Worm (Caenorhabditis elegans) whole organism, young adult: ENCODE data around the gene F28H7.7.

Source experiments
- F39B2.1 ChIP-seq: fragments of 200-800 bp; sonication (Bioruptor generic); IDR thresholded peaks from 2 replicates; pipeline ENCODE4 v1.3.6; 2022; ENCODE audit warnings: missing genetic modification reagents, missing genetic modification characterization, missing compliant biosample characterization
- F57C9.4 ChIP-seq: sonication (generic microtip); optimal IDR thresholded peaks from 2 replicates; lab custom pipeline; 2017; ENCODE audit warnings: mild to moderate bottlenecking, missing genetic modification characterization, missing compliant biosample characterization
- K11D2.4 ChIP-seq: fragments of 200-800 bp; sonication (Bioruptor generic); IDR thresholded peaks from 2 replicates; pipeline ENCODE4 v1.3.6; 2022; ENCODE audit warnings: missing genetic modification reagents, missing genetic modification characterization, missing compliant biosample characterization
- Y53F4B.3 ChIP-seq: fragments of 200-800 bp; sonication (Bioruptor generic); IDR thresholded peaks from 2 replicates; pipeline ENCODE4 v1.3.6; 2022; ENCODE audit warnings: missing genetic modification reagents, missing genetic modification characterization, missing compliant biosample characterization
- Y53G8AR.9 ChIP-seq: fragments of 200-800 bp; sonication (Bioruptor generic); conservative IDR thresholded peaks from 2 replicates; pipeline ENCODE4 v1.3.6; 2022; ENCODE audit warnings: missing genetic modification reagents, missing genetic modification characterization, missing compliant biosample characterization
- Y79H2A.3 ChIP-seq: fragments of 200-800 bp; sonication (Bioruptor generic); conservative IDR thresholded peaks from 2 replicates; pipeline ENCODE4 v1.3.6; 2022; ENCODE audit warnings: missing genetic modification reagents, missing genetic modification characterization, missing compliant biosample characterization
- ZK185.1 ChIP-seq: sonication (generic microtip); optimal IDR thresholded peaks from 2 replicates; lab custom pipeline; 2016; ENCODE audit warnings: mild to moderate bottlenecking, missing genetic modification characterization, missing compliant biosample characterization; ENCODE audit not compliant: poor library complexity, severe bottlenecking
- cebp-1 ChIP-seq, 2 experiments: fragments of 200-800 bp in 1 of 2; sonication (Bioruptor generic) in 1 of 2; sonication (generic microtip) in 1 of 2; IDR thresholded peaks in 1 of 2; optimal IDR thresholded peaks in 1 of 2; 2 replicates each; pipeline versions ENCODE4 v1.3.6 to Lab custom; 2017 to 2022; ENCODE audit warnings: missing compliant biosample characterization in 2 of 2, missing genetic modification characterization in 2 of 2, mild to moderate bottlenecking in 1 of 2, missing genetic modification reagents in 1 of 2, moderate library complexity in 1 of 2
- ceh-100 ChIP-seq: fragments of 200-800 bp; sonication (Bioruptor generic); IDR thresholded peaks from 2 replicates; pipeline ENCODE4 v1.3.6; 2022; ENCODE audit warnings: missing genetic modification reagents, missing genetic modification characterization, missing compliant biosample characterization
- dox-1 ChIP-seq: fragments of 200-800 bp; sonication (Bioruptor generic); IDR thresholded peaks from 2 replicates; pipeline ENCODE4 v1.3.6; 2022; ENCODE audit warnings: missing genetic modification reagents, missing genetic modification characterization, missing compliant biosample characterization
- egrh-3 ChIP-seq: fragments of 200-800 bp; sonication (Bioruptor generic); IDR thresholded peaks from 2 replicates; pipeline ENCODE4 v1.3.6; 2022; ENCODE audit warnings: missing genetic modification reagents, missing genetic modification characterization, missing compliant biosample characterization
- ekl-4 ChIP-seq: fragments of 200-800 bp; sonication (Bioruptor generic); IDR thresholded peaks from 2 replicates; pipeline ENCODE4 v1.3.6; 2022; ENCODE audit warnings: missing genetic modification reagents, missing genetic modification characterization, missing compliant biosample characterization
- fkh-3 ChIP-seq: sonication (generic microtip); optimal IDR thresholded peaks from 2 replicates; lab custom pipeline; 2016; ENCODE audit warnings: mild to moderate bottlenecking, missing genetic modification characterization, missing compliant biosample characterization
- hlh-26 ChIP-seq: fragments of 200-800 bp; sonication (Bioruptor generic); conservative IDR thresholded peaks from 2 replicates; pipeline ENCODE4 v1.3.6; 2022; ENCODE audit warnings: missing genetic modification reagents, missing genetic modification characterization, missing compliant biosample characterization
- hmg-20 ChIP-seq: fragments of 200-800 bp; sonication (Bioruptor generic); IDR thresholded peaks from 2 replicates; pipeline ENCODE4 v1.3.6; 2022; ENCODE audit warnings: missing genetic modification reagents, missing genetic modification characterization, missing compliant biosample characterization
- let-607 ChIP-seq, 2 experiments: fragments of 200-800 bp in 1 of 2; sonication (Bioruptor generic) in 1 of 2; sonication (generic microtip) in 1 of 2; optimal IDR thresholded peaks; 2 replicates each; lab custom pipeline; 2016 to 2018; ENCODE audit warnings: mild to moderate bottlenecking in 2 of 2, missing compliant biosample characterization in 2 of 2, missing genetic modification characterization in 2 of 2, moderate library complexity in 2 of 2, missing genotype in 1 of 2
- lin-26 ChIP-seq: fragments of 200-800 bp; sonication (Bioruptor generic); IDR thresholded peaks from 2 replicates; pipeline ENCODE4 v1.3.6; 2022; ENCODE audit warnings: missing genetic modification reagents, missing genetic modification characterization, missing compliant biosample characterization
- lin-40 ChIP-seq: sonication (generic microtip); optimal IDR thresholded peaks from 2 replicates; lab custom pipeline; 2016; ENCODE audit warnings: missing genetic modification characterization, mild to moderate bottlenecking, missing compliant biosample characterization, missing genotype, missing genetic modification reagents
- nhr-27 ChIP-seq: fragments of 200-800 bp; sonication (Bioruptor generic); optimal IDR thresholded peaks from 2 replicates; lab custom pipeline; 2018; ENCODE audit warnings: mild to moderate bottlenecking, missing genetic modification characterization, moderate library complexity, missing compliant biosample characterization
- nhr-80 ChIP-seq: sonication (generic microtip); optimal IDR thresholded peaks from 2 replicates; lab custom pipeline; 2016; ENCODE audit warnings: missing genetic modification characterization, missing compliant biosample characterization
- rec-8 ChIP-seq, 2 experiments: sonication (generic microtip); optimal IDR thresholded peaks; 2 replicates each; lab custom pipeline; 2016; ENCODE audit warnings: mild to moderate bottlenecking in 2 of 2, missing genetic modification characterization in 2 of 2, missing genetic modification reagents in 2 of 2, missing genotype in 2 of 2, missing biosample characterization in 1 of 2, missing compliant biosample characterization in 1 of 2, moderate library complexity in 1 of 2
- rpc-1 ChIP-seq, 2 experiments: fragments of 150-350 bp in 1 of 2; sonication (generic microtip) in 1 of 2; optimal IDR thresholded peaks; 2 replicates each; lab custom pipeline; 2014 to 2018; ENCODE audit warnings: missing biosample characterization in 1 of 2, missing genetic modification characterization in 1 of 2, missing genetic modification reagents in 1 of 2, missing genotype in 1 of 2
- snpc-1.1 ChIP-seq: sonication (generic microtip); optimal IDR thresholded peaks from 2 replicates; lab custom pipeline; 2017; ENCODE audit warnings: missing genetic modification characterization, mild to moderate bottlenecking, missing compliant biosample characterization, antibody characterized with exemption, moderate library complexity, missing genotype, missing genetic modification reagents; ENCODE audit not compliant: insufficient read depth
- snpc-1.3 ChIP-seq: sonication (generic microtip); optimal IDR thresholded peaks from 2 replicates; lab custom pipeline; 2017; ENCODE audit warnings: missing genetic modification characterization, mild to moderate bottlenecking, missing compliant biosample characterization, antibody characterized with exemption, moderate library complexity, missing genotype, missing genetic modification reagents; ENCODE audit not compliant: insufficient read depth
- snpc-3.4 ChIP-seq: sonication (generic microtip); optimal IDR thresholded peaks from 2 replicates; lab custom pipeline; 2017; ENCODE audit warnings: missing genetic modification characterization, mild to moderate bottlenecking, missing compliant biosample characterization, antibody characterized with exemption, moderate library complexity, missing genotype, missing genetic modification reagents
- somi-1 ChIP-seq: fragments of 200-800 bp; sonication (Bioruptor generic); optimal IDR thresholded peaks from 2 replicates; lab custom pipeline; 2018; ENCODE audit warnings: mild to moderate bottlenecking, missing genetic modification characterization, missing compliant biosample characterization
- tlf-1 ChIP-seq: fragments of 200-800 bp; sonication (Bioruptor generic); optimal IDR thresholded peaks from 2 replicates; lab custom pipeline; 2018; ENCODE audit warnings: mild to moderate bottlenecking, missing genetic modification characterization, missing compliant biosample characterization
- ztf-18 ChIP-seq: sonication (generic microtip); optimal IDR thresholded peaks from 2 replicates; lab custom pipeline; 2016; ENCODE audit warnings: missing genotype, mild to moderate bottlenecking, missing genetic modification characterization, missing compliant biosample characterization
- ztf-22 ChIP-seq: fragments of 200-800 bp; sonication (Bioruptor generic); optimal IDR thresholded peaks from 2 replicates; lab custom pipeline; 2018; ENCODE audit warnings: mild to moderate bottlenecking, missing genetic modification characterization, moderate library complexity, missing compliant biosample characterization

The F28H7.7 gene

DNA sequence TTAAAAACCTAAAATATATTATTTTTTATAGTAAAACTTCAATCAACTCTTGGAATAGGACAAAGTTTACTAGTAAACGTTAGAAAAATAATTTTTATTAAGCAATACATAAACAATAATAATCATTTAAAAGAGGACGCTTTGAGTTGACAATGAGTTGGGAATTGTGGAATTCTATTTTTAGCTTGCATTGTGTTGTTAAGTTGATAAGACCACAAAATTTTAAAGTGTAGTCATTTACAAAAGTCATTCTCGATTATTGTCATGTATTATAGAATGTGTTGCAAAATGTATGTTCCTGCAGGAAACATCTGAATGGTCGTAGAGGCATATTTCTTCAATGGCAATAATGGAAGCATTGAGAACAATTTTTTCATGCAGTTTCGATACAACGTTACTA is 42.9 kb downstream of the F28H7.7 start:
- TF ChIP-seq nhr-80 (tag; lab: Kevin White, UChicago) (peak; percentile 1), hlh-26 (GFP tag; lab: Robert Waterston, UW) (no peak), ceh-100 (GFP tag; lab: Robert Waterston, UW) (no peak)
- TF ChIP-seq, all 124 proteins: peak for 1

DNA sequence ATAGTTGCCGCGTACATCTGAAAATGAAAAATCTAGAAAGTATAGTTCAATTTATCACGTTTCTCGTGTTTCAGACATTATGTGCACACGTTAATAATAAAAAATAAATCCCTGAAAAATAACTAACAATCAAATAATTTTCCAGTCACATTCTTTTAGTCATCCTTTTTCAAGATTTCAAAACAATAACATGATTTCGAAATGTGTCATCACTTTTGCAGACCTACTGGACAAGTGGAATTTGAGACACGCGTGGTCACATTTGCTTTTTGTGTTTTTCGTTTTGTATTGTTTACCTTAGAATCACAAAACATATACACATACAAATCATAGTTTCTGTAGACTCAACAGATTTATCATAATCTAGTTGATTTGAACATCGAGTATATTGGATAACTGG is 44.6 kb downstream of the F28H7.7 start:
- TF ChIP-seq ekl-4 (GFP tag; lab: Robert Waterston, UW) (no peak), hmg-20 (GFP tag; lab: Robert Waterston, UW) (no peak), cebp-1 (GFP tag; IDR thresholded peaks at IDR 0.05; lab: Robert Waterston, UW) (no peak), cebp-1 (tag; optimal IDR thresholded peaks at IDR 0.05; lab: Kevin White, UChicago) (peak; percentile 78), let-607 (tag; optimal IDR thresholded peaks at IDR 0.05; lab: Kevin White, UChicago) (no peak), rpc-1 (optimal IDR thresholded peaks at IDR 0.05; lab: Kevin White, UChicago) (no peak), rpc-1 (tag; optimal IDR thresholded peaks at IDR 0.05; lab: Kevin White, UChicago) (no peak), Y53F4B.3 (GFP tag; lab: Robert Waterston, UW) (no peak), nhr-27 (no peak)

DNA sequence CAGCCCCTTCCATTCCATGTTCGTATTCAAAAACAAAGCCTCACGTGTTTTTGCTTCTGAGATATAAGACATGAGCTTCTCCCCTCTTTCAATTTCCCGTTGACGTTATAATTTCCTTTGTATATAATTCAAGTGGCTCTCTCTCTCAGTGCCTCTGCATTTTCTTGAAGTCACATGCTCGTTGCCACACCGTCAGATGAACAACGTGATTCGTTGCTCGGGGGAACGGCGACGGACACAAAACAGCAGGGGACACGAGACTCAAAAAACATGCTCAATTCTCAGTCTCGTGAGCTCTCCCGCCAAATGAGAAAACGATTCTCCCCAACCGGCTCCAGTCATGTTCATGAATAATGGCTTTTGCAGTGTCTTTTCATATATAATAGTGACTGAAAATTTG is 45.6 kb downstream of the F28H7.7 start:
- TF ChIP-seq cebp-1 (GFP tag; IDR thresholded peaks at IDR 0.05; lab: Robert Waterston, UW) (no peak), cebp-1 (tag; optimal IDR thresholded peaks at IDR 0.05; lab: Kevin White, UChicago) (peak; percentile 28), snpc-1.1 (tag; lab: Kevin White, UChicago) (no peak)
- TF ChIP-seq, all 124 proteins: peak for 1

DNA sequence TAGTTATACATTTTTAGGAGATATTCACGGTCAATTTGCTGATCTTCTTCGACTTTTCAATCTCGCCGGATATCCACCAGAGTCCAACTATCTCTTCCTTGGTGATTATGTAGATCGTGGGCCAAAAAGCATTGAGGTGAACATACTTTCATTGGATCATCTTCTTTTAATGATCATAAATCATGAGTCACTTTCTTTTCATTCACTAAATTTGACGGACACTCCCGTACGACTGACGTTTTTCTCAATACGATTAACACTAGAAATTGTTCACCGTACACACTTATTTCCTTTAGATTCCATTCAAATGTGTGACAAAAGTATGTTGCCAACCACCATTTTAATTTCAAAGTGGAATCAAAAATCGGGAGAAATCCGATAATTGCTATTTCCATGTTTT is 51.0 kb downstream of the F28H7.7 start:
- no peak for TF ChIP-seq snpc-1.1 (tag; lab: Kevin White, UChicago)
- no peak for TF ChIP-seq F57C9.4 (tag; lab: Kevin White, UChicago)
- TF ChIP-seq ZK185.1 (tag; lab: Kevin White, UChicago), result no peak
- no peak for TF ChIP-seq dox-1 (GFP tag; lab: Robert Waterston, UW)
- TF ChIP-seq rec-8 (tag; optimal IDR thresholded peaks at IDR 0.05; lab: Kevin White, UChicago), result no peak
- TF ChIP-seq lin-26 (GFP tag; lab: Robert Waterston, UW), result no peak
- no peak for TF ChIP-seq cebp-1 (GFP tag; IDR thresholded peaks at IDR 0.05; lab: Robert Waterston, UW)
- no peak for TF ChIP-seq cebp-1 (tag; optimal IDR thresholded peaks at IDR 0.05; lab: Kevin White, UChicago)
- no peak for TF ChIP-seq ztf-18
- no peak for TF ChIP-seq snpc-3.4 (tag; lab: Kevin White, UChicago)
- TF ChIP-seq snpc-1.3 (tag; lab: Kevin White, UChicago), result no peak
- no peak for TF ChIP-seq nhr-27
- no peak for TF ChIP-seq Y79H2A.3 (GFP tag; lab: Robert Waterston, UW)
- TF ChIP-seq K11D2.4 (GFP tag; lab: Robert Waterston, UW), result no peak
- TF ChIP-seq Y53G8AR.9 (GFP tag; lab: Robert Waterston, UW), result no peak
- no peak for TF ChIP-seq somi-1 (GFP tag; lab: Kevin White, UChicago)
- no peak for TF ChIP-seq tlf-1
- no peak for TF ChIP-seq ztf-22 (GFP tag; lab: Kevin White, UChicago)

DNA sequence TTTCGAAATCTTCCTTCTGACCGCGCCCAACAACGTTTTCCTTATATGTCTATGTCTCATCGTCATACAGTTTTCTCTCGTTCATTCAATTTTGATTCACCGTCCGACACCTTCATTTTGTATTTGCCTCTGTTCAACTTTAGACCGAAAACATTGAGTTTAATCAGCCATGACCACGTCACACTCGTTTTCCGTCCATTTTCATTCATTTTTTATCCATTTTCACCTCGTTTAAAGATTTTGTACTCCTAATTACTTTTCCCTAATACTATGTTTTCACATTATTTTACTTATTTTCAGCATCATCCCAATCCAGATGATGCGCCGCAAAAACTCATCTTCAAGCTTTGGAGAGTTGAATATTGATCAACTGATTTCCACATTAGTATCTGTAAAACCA is 51.7 kb downstream of the F28H7.7 start, which contains the start of gene pph-1:
Gene pph-1 (plus strand): TSS at position 301 of the 400 bp plus-strand sequence.
- no peak for TF ChIP-seq egrh-3 (GFP tag; lab: Robert Waterston, UW)
- no peak for TF ChIP-seq fkh-3 (tag; lab: Kevin White, UChicago)
- no peak for TF ChIP-seq lin-40
- no peak for TF ChIP-seq F39B2.1 (GFP tag; lab: Robert Waterston, UW)
- TF ChIP-seq, all 124 proteins: peak for 0
